Fruit fly (Drosophila melanogaster) whole organism, pupa: Measurements from ENCODE around the gene Nckx30C.

Experiments
- CG12605 ChIP-seq: fragments of 200-800 bp; sonication (Bioruptor generic); IDR thresholded peaks from 2 replicates; pipeline ENCODE4 v1.3.6; 2022; ENCODE audit warnings: missing biosample characterization, missing genetic modification characterization
- CG14655 ChIP-seq: fragments of 200-800 bp; sonication (Bioruptor generic); optimal IDR thresholded peaks from 3 replicates; lab custom pipeline; 2017; ENCODE audit warnings: mild to moderate bottlenecking, missing biosample characterization, missing genetic modification reagents, missing genetic modification characterization
- CG15710 ChIP-seq: fragments of 200-800 bp; sonication (Bioruptor generic); optimal IDR thresholded peaks from 2 replicates; lab custom pipeline; 2018; ENCODE audit warnings: missing biosample characterization, mild to moderate bottlenecking, missing genetic modification characterization, moderate library complexity
- CG17806 ChIP-seq: fragments of 200-800 bp; sonication (Bioruptor generic); optimal IDR thresholded peaks from 2 replicates; lab custom pipeline; 2018; ENCODE audit warnings: missing biosample characterization, mild to moderate bottlenecking, missing genetic modification characterization, moderate library complexity
- CG4496 ChIP-seq: fragments of 200-800 bp; sonication (Bioruptor generic); IDR thresholded peaks from 3 replicates; pipeline ENCODE4 v1.3.6; 2022; ENCODE audit warnings: missing biosample characterization, missing genetic modification characterization
- CG8159 ChIP-seq: fragments of 200-800 bp; sonication (Bioruptor generic); optimal IDR thresholded peaks from 3 replicates; lab custom pipeline; 2018; ENCODE audit warnings: missing biosample characterization, mild to moderate bottlenecking, missing genetic modification characterization, moderate library complexity
- CG8301 ChIP-seq: fragments of 200-800 bp; sonication (Bioruptor generic); optimal IDR thresholded peaks from 2 replicates; lab custom pipeline; 2018; ENCODE audit warnings: missing biosample characterization, mild to moderate bottlenecking, missing genetic modification characterization
- Pif1A ChIP-seq: fragments of 200-800 bp; sonication (Bioruptor generic); optimal IDR thresholded peaks from 3 replicates; lab custom pipeline; 2016; ENCODE audit warnings: missing biosample characterization, missing genetic modification characterization
- Snoo ChIP-seq: fragments of 200-800 bp; sonication (Bioruptor generic); optimal IDR thresholded peaks from 3 replicates; lab custom pipeline; 2017; ENCODE audit warnings: missing biosample characterization, mild to moderate bottlenecking, missing genetic modification characterization, inconsistent platforms

DNA sequence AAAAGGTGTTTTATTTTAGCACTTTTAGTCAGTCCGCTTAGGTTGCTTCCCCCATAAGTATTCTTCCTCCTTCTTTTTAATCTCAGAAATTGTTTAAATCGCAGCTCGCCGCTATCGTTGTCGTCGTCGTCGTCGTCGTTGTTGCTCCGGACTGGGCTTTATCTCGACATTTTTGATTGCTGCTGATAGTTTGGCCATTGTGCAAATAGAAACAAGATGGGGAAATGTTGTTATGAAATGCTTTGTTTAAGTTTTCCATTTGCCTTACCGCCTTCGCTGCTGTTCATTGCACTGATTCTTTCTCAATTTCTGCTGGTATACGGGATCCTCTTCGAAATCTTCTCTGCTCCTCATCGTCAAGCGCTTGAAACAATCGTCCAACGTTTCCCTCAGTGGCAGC is 43.3 kb downstream of the Nckx30C start:
- TF ChIP-seq CG8301 (tag; lab: Kevin White, UChicago), result no peak
- no peak for TF ChIP-seq CG8159 (tag; lab: Kevin White, UChicago)
- TF ChIP-seq CG17806 (tag; lab: Kevin White, UChicago), result no peak
- TF ChIP-seq CG14655, result no peak
- no peak for TF ChIP-seq Snoo (tag; lab: Kevin White, UChicago)
- no peak for TF ChIP-seq CG12605
- no peak for TF ChIP-seq Pif1A
- no peak for TF ChIP-seq CG15710
- no peak for TF ChIP-seq CG4496 (GFP tag; lab: Robert Waterston, UW)
